Fruit fly (Drosophila melanogaster): ENCODE data around the gene CG9316.
A peak's percentile ranks its signal among the peaks of the same experiment; 100 is the strongest.

Gene CG9316

dm6 chr2L:20705869-20706368 is 20.4 kb downstream of the CG9316 start:
- no peak for TF ChIP-seq CG32264 (GFP tag; optimal IDR thresholded peaks at IDR 0.05)
- no peak for TF ChIP-seq Dif (GFP tag; optimal IDR thresholded peaks at IDR 0.05; ENCODE audit: partially characterized antibody)
- no peak for TF ChIP-seq fru (GFP tag; optimal IDR thresholded peaks at IDR 0.05)
- TF ChIP-seq Hr83 (GFP tag; optimal IDR thresholded peaks at IDR 0.05; ENCODE audit: poor library complexity, severe bottlenecking) = no peak
- TF ChIP-seq sage (GFP tag; optimal IDR thresholded peaks at IDR 0.05) = no peak
- no peak for TF ChIP-seq CrebA (GFP tag; optimal IDR thresholded peaks at IDR 0.05; ENCODE audit: borderline replicate concordance)
- no peak for TF ChIP-seq tai (GFP tag; optimal IDR thresholded peaks at IDR 0.05)
- TF ChIP-seq Vsx2 (GFP tag; optimal IDR thresholded peaks at IDR 0.05; ENCODE audit: partially characterized antibody) = no peak
- TF ChIP-seq sv (GFP tag; optimal IDR thresholded peaks at IDR 0.05) = no peak

- TF ChIP-seq sage (GFP tag; optimal IDR thresholded peaks at IDR 0.05) = no peak
- TF ChIP-seq Abd-B (GFP tag; optimal IDR thresholded peaks at IDR 0.05) = no peak
- no peak for TF ChIP-seq dmrt93B (GFP tag; optimal IDR thresholded peaks at IDR 0.05)
- no peak for TF ChIP-seq fru (GFP tag; optimal IDR thresholded peaks at IDR 0.05)
- no peak for TF ChIP-seq Dif (GFP tag; optimal IDR thresholded peaks at IDR 0.05; ENCODE audit: partially characterized antibody)
- no peak for TF ChIP-seq h (GFP tag; optimal IDR thresholded peaks at IDR 0.05)
- no peak for TF ChIP-seq woc (GFP tag; optimal IDR thresholded peaks at IDR 0.05)
- no peak for TF ChIP-seq CrebA (GFP tag; optimal IDR thresholded peaks at IDR 0.05; ENCODE audit: borderline replicate concordance)
- no peak for TF ChIP-seq Myc (optimal IDR thresholded peaks at IDR 0.05)
- no peak for TF ChIP-seq GATAd (GFP tag; optimal IDR thresholded peaks at IDR 0.05)
Observed at dm6 chr2L:20704511-20705266, 21.7 kb downstream of the CG9316 start.

DNA sequence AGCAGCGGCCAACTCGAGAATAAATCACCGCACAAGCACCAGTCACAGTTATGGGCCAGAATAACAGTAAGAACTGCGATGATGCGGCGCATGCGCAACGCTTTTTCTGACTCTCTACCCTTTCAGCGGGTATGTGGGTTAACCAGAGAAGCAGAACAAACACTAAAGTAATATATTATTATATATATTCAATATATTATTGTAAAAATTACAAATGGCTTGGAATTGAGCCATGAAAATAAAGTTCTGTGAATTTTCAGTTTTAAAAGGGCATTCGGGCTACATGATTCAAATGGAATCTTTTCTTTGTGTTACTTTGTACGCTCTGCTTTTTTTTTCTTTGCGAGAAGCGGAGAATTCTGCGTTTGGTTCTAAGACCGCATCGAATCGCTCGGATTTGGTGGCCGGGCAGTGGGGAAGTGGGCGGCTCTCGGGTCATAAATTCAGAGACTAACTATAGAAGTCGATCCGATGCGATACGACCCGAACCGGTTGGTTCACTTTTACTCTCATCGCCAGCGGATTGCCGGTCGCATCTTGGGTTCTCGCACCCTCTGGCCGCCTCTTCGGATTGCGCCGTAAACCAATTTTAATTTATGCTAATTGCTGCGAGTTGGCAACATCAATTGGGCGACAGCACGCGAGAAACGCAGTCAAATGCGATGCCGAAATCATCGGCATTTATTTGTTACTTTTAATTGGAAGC is 25.7 kb downstream of the CG9316 start:
- TF ChIP-seq Hnf4 (GFP tag; optimal IDR thresholded peaks at IDR 0.05) (peak; percentile 72), dl (GFP tag; optimal IDR thresholded peaks at IDR 0.05; ENCODE audit: insufficient read depth in 1 of 2, partially characterized antibody in 2 of 2) (peak in 1 of 2 experiments; percentile 1), Rel (GFP tag; optimal IDR thresholded peaks at IDR 0.05) (no peak), Rel (tag; optimal IDR thresholded peaks at IDR 0.05) (peak; percentile 13), Sp1 (GFP tag; optimal IDR thresholded peaks at IDR 0.05) (peak; percentile 56), sage (GFP tag; optimal IDR thresholded peaks at IDR 0.05) (peak; percentile 52), N (GFP tag; optimal IDR thresholded peaks at IDR 0.05) (no peak), Myc (optimal IDR thresholded peaks at IDR 0.05) (no peak), Hr78 (GFP tag; optimal IDR thresholded peaks at IDR 0.05) (no peak), pan (optimal IDR thresholded peaks at IDR 0.05) (no peak), brk (GFP tag; optimal IDR thresholded peaks at IDR 0.05) (peak; percentile 68), psq (GFP tag; optimal IDR thresholded peaks at IDR 0.05) (peak; percentile 84), dsf (GFP tag; optimal IDR thresholded peaks at IDR 0.05; ENCODE audit: borderline replicate concordance) (no peak), h (GFP tag; optimal IDR thresholded peaks at IDR 0.05) (peak; percentile 79), lola (GFP tag; optimal IDR thresholded peaks at IDR 0.05) (no peak), Dif (GFP tag; optimal IDR thresholded peaks at IDR 0.05; ENCODE audit: partially characterized antibody) (peak; percentile 17), CG32264 (GFP tag; optimal IDR thresholded peaks at IDR 0.05) (peak; percentile 5), rgr (GFP tag; optimal IDR thresholded peaks at IDR 0.05) (peak; percentile 87), ey (GFP tag; optimal IDR thresholded peaks at IDR 0.05) (peak; percentile 72), tai (GFP tag; optimal IDR thresholded peaks at IDR 0.05) (no peak), foxo (GFP tag; optimal IDR thresholded peaks at IDR 0.05) (peak in 1 of 2 experiments; percentile 88), fru (GFP tag; optimal IDR thresholded peaks at IDR 0.05) (peak; percentile 86), OdsH (GFP tag; optimal IDR thresholded peaks at IDR 0.05) (peak; percentile 85), HLH106 (tag; optimal IDR thresholded peaks at IDR 0.05) (peak; percentile 77), woc (GFP tag; optimal IDR thresholded peaks at IDR 0.05) (peak; percentile 51), dmrt93B (GFP tag; optimal IDR thresholded peaks at IDR 0.05) (peak; percentile 55), br (GFP tag; optimal IDR thresholded peaks at IDR 0.05) (peak; percentile 63), CrebA (GFP tag; optimal IDR thresholded peaks at IDR 0.05; ENCODE audit: borderline replicate concordance) (peak; percentile 21)
